Worm (Caenorhabditis elegans) whole organism, young adult: Measurements from ENCODE around the gene kat-1.

Experiments used
- B0019.2 ChIP-seq: fragments of 200-800 bp; sonication (Bioruptor generic); conservative IDR thresholded peaks from 2 replicates; pipeline ENCODE4 v1.3.6; 2022; ENCODE audit warnings: missing genetic modification reagents, missing genetic modification characterization, missing compliant biosample characterization
- B0035.1 ChIP-seq: sonication (generic microtip); optimal IDR thresholded peaks from 2 replicates; lab custom pipeline; 2016; ENCODE audit warnings: missing genetic modification characterization, mild to moderate bottlenecking, missing compliant biosample characterization, missing genotype, missing genetic modification reagents
- B0336.3 ChIP-seq: fragments of 200-800 bp; sonication (Bioruptor generic); IDR thresholded peaks from 2 replicates; pipeline ENCODE4 v1.3.6; 2022; ENCODE audit warnings: missing genetic modification characterization, missing compliant biosample characterization
- F33H1.4 ChIP-seq: fragments of 200-800 bp; sonication (Bioruptor generic); IDR thresholded peaks from 2 replicates; pipeline ENCODE4 v1.3.6; 2022; ENCODE audit warnings: missing genetic modification reagents, missing genetic modification characterization, missing compliant biosample characterization
- F57A8.1 ChIP-seq: fragments of 200-800 bp; sonication (Bioruptor generic); optimal IDR thresholded peaks from 2 replicates; lab custom pipeline; 2018; ENCODE audit warnings: mild to moderate bottlenecking, missing genetic modification characterization, moderate library complexity, missing compliant biosample characterization
- K12H6.12 ChIP-seq: fragments of 200-800 bp; sonication (Bioruptor generic); optimal IDR thresholded peaks from 2 replicates; lab custom pipeline; 2018; ENCODE audit warnings: mild to moderate bottlenecking, missing genetic modification characterization, missing compliant biosample characterization
- Y79H2A.3 ChIP-seq: fragments of 200-800 bp; sonication (Bioruptor generic); conservative IDR thresholded peaks from 2 replicates; pipeline ENCODE4 v1.3.6; 2022; ENCODE audit warnings: missing genetic modification reagents, missing genetic modification characterization, missing compliant biosample characterization
- Y95B8A.8 ChIP-seq: fragments of 200-800 bp; sonication (Bioruptor generic); IDR thresholded peaks from 2 replicates; pipeline ENCODE4 v1.3.6; 2022; ENCODE audit warnings: missing genetic modification reagents, missing genetic modification characterization, missing compliant biosample characterization
- ama-1 ChIP-seq, 3 experiments: fragments of 150-350 bp in 1 of 3; sonication (generic microtip) in 2 of 3; optimal IDR thresholded peaks; 2 replicates each; lab custom pipeline; 2014 to 2018; ENCODE audit warnings: missing biosample characterization in 2 of 3, missing genetic modification characterization in 2 of 3, missing genetic modification reagents in 2 of 3
- attf-3 ChIP-seq: fragments of 200-800 bp; sonication (Bioruptor generic); conservative IDR thresholded peaks from 2 replicates; pipeline ENCODE4 v1.3.6; 2022; ENCODE audit warnings: missing genetic modification reagents, missing genetic modification characterization, missing compliant biosample characterization
- attf-6 ChIP-seq: fragments of 200-800 bp; sonication (Bioruptor generic); IDR thresholded peaks from 2 replicates; pipeline ENCODE4 v1.3.6; 2022; ENCODE audit warnings: missing genetic modification reagents, missing genetic modification characterization, missing compliant biosample characterization
- cebp-2 ChIP-seq: fragments of 200-800 bp; sonication (Bioruptor generic); IDR thresholded peaks from 2 replicates; pipeline ENCODE4 v1.3.6; 2022; ENCODE audit warnings: missing genetic modification characterization, missing compliant biosample characterization
- ceh-100 ChIP-seq: fragments of 200-800 bp; sonication (Bioruptor generic); IDR thresholded peaks from 2 replicates; pipeline ENCODE4 v1.3.6; 2022; ENCODE audit warnings: missing genetic modification reagents, missing genetic modification characterization, missing compliant biosample characterization
- ceh-79 ChIP-seq: sonication (generic microtip); optimal IDR thresholded peaks from 2 replicates; lab custom pipeline; 2017; ENCODE audit warnings: mild to moderate bottlenecking, missing genetic modification characterization, missing compliant biosample characterization
- ceh-91 ChIP-seq: fragments of 200-800 bp; sonication (Bioruptor generic); IDR thresholded peaks from 2 replicates; pipeline ENCODE4 v1.3.6; 2022; ENCODE audit warnings: missing genetic modification reagents, missing genetic modification characterization, missing compliant biosample characterization
- dpff-1 ChIP-seq: sonication (generic microtip); optimal IDR thresholded peaks from 2 replicates; lab custom pipeline; 2017; ENCODE audit warnings: mild to moderate bottlenecking, missing genetic modification characterization, missing compliant biosample characterization
- dpl-1 ChIP-seq: fragments of 150-350 bp; optimal IDR thresholded peaks from 2 replicates; lab custom pipeline; 2014; ENCODE audit warnings: missing biosample characterization, missing genetic modification reagents, missing genetic modification characterization
- efl-1 ChIP-seq: fragments of 150-350 bp; optimal IDR thresholded peaks from 2 replicates; lab custom pipeline; 2014; ENCODE audit warnings: missing biosample characterization, missing genetic modification reagents, missing genetic modification characterization
- egl-18 ChIP-seq: fragments of 200-800 bp; sonication (Bioruptor generic); IDR thresholded peaks from 2 replicates; pipeline ENCODE4 v1.3.6; 2022; ENCODE audit warnings: missing genetic modification reagents, missing genetic modification characterization, missing compliant biosample characterization
- egrh-3 ChIP-seq: fragments of 200-800 bp; sonication (Bioruptor generic); IDR thresholded peaks from 2 replicates; pipeline ENCODE4 v1.3.6; 2022; ENCODE audit warnings: missing genetic modification reagents, missing genetic modification characterization, missing compliant biosample characterization
- fkh-3 ChIP-seq: sonication (generic microtip); optimal IDR thresholded peaks from 2 replicates; lab custom pipeline; 2016; ENCODE audit warnings: mild to moderate bottlenecking, missing genetic modification characterization, missing compliant biosample characterization
- hlh-12 ChIP-seq: sonication (generic microtip); optimal IDR thresholded peaks from 2 replicates; lab custom pipeline; 2016; ENCODE audit warnings: missing genetic modification characterization, missing compliant biosample characterization
- hmg-20 ChIP-seq: fragments of 200-800 bp; sonication (Bioruptor generic); IDR thresholded peaks from 2 replicates; pipeline ENCODE4 v1.3.6; 2022; ENCODE audit warnings: missing genetic modification reagents, missing genetic modification characterization, missing compliant biosample characterization
- hrde-1 ChIP-seq: sonication (generic microtip); optimal IDR thresholded peaks from 2 replicates; lab custom pipeline; 2016; ENCODE audit warnings: missing genetic modification characterization, mild to moderate bottlenecking, missing compliant biosample characterization, moderate library complexity, missing genotype, missing genetic modification reagents, borderline replicate concordance
- hsf-1 ChIP-seq: fragments of 200-800 bp; sonication (Bioruptor generic); IDR thresholded peaks from 2 replicates; pipeline ENCODE4 v1.3.6; 2022; ENCODE audit warnings: missing genetic modification reagents, missing genetic modification characterization, missing compliant biosample characterization
- let-607 ChIP-seq, 2 experiments: fragments of 200-800 bp in 1 of 2; sonication (Bioruptor generic) in 1 of 2; sonication (generic microtip) in 1 of 2; optimal IDR thresholded peaks; 2 replicates each; lab custom pipeline; 2016 to 2018; ENCODE audit warnings: mild to moderate bottlenecking in 2 of 2, missing compliant biosample characterization in 2 of 2, missing genetic modification characterization in 2 of 2, moderate library complexity in 2 of 2, missing genotype in 1 of 2
- lin-26 ChIP-seq: fragments of 200-800 bp; sonication (Bioruptor generic); IDR thresholded peaks from 2 replicates; pipeline ENCODE4 v1.3.6; 2022; ENCODE audit warnings: missing genetic modification reagents, missing genetic modification characterization, missing compliant biosample characterization
- lin-40 ChIP-seq: sonication (generic microtip); optimal IDR thresholded peaks from 2 replicates; lab custom pipeline; 2016; ENCODE audit warnings: missing genetic modification characterization, mild to moderate bottlenecking, missing compliant biosample characterization, missing genotype, missing genetic modification reagents
- lin-54 ChIP-seq: fragments of 200-800 bp; sonication (Bioruptor generic); optimal IDR thresholded peaks from 2 replicates; lab custom pipeline; 2018; ENCODE audit warnings: mild to moderate bottlenecking, missing genetic modification characterization, missing compliant biosample characterization
- lir-1 ChIP-seq: fragments of 200-800 bp; sonication (Bioruptor generic); conservative IDR thresholded peaks from 2 replicates; pipeline ENCODE4 v1.3.6; 2022; ENCODE audit warnings: missing genetic modification reagents, missing genetic modification characterization, missing compliant biosample characterization
- madf-10 ChIP-seq: sonication (generic microtip); optimal IDR thresholded peaks from 2 replicates; lab custom pipeline; 2016; ENCODE audit warnings: mild to moderate bottlenecking, missing genetic modification characterization, missing compliant biosample characterization
- madf-8 ChIP-seq: fragments of 200-800 bp; sonication (Bioruptor generic); conservative IDR thresholded peaks from 2 replicates; pipeline ENCODE4 v1.3.6; 2022; ENCODE audit warnings: missing genetic modification reagents, missing genetic modification characterization, missing compliant biosample characterization
- mcd-1 ChIP-seq: fragments of 200-800 bp; sonication (Bioruptor generic); IDR thresholded peaks from 2 replicates; pipeline ENCODE4 v1.3.6; 2022; ENCODE audit warnings: missing genetic modification reagents, missing genetic modification characterization, missing compliant biosample characterization
- nfyb-1 ChIP-seq: fragments of 200-800 bp; sonication (Bioruptor generic); IDR thresholded peaks from 2 replicates; pipeline ENCODE4 v1.3.6; 2022; ENCODE audit warnings: missing genetic modification reagents, missing genetic modification characterization, missing compliant biosample characterization
- nhr-27 ChIP-seq: fragments of 200-800 bp; sonication (Bioruptor generic); optimal IDR thresholded peaks from 2 replicates; lab custom pipeline; 2018; ENCODE audit warnings: mild to moderate bottlenecking, missing genetic modification characterization, moderate library complexity, missing compliant biosample characterization
- pha-4 ChIP-seq: fragments of 150-350 bp; sonication (generic microtip); optimal IDR thresholded peaks from 2 replicates; lab custom pipeline; 2014; ENCODE audit warnings: missing biosample characterization, missing genetic modification reagents, missing genetic modification characterization
- repo-1 ChIP-seq: sonication (generic microtip); optimal IDR thresholded peaks from 2 replicates; lab custom pipeline; 2017; ENCODE audit warnings: mild to moderate bottlenecking, missing genetic modification characterization, missing compliant biosample characterization
- rpc-1 ChIP-seq, 2 experiments: fragments of 150-350 bp in 1 of 2; sonication (generic microtip) in 1 of 2; optimal IDR thresholded peaks; 2 replicates each; lab custom pipeline; 2014 to 2018; ENCODE audit warnings: missing biosample characterization in 1 of 2, missing genetic modification characterization in 1 of 2, missing genetic modification reagents in 1 of 2, missing genotype in 1 of 2
- snpc-1.1 ChIP-seq: sonication (generic microtip); optimal IDR thresholded peaks from 2 replicates; lab custom pipeline; 2017; ENCODE audit warnings: missing genetic modification characterization, mild to moderate bottlenecking, missing compliant biosample characterization, antibody characterized with exemption, moderate library complexity, missing genotype, missing genetic modification reagents; ENCODE audit not compliant: insufficient read depth
- somi-1 ChIP-seq: fragments of 200-800 bp; sonication (Bioruptor generic); optimal IDR thresholded peaks from 2 replicates; lab custom pipeline; 2018; ENCODE audit warnings: mild to moderate bottlenecking, missing genetic modification characterization, missing compliant biosample characterization
- tbp1 ChIP-seq: fragments of 200-800 bp; sonication (Bioruptor generic); optimal IDR thresholded peaks from 2 replicates; lab custom pipeline; 2018; ENCODE audit warnings: mild to moderate bottlenecking, missing genetic modification characterization, missing compliant biosample characterization
- zfh-2 ChIP-seq: fragments of 200-800 bp; sonication (Bioruptor generic); conservative IDR thresholded peaks from 2 replicates; pipeline ENCODE4 v1.3.6; 2022; ENCODE audit warnings: missing genetic modification reagents, missing genetic modification characterization, missing compliant biosample characterization
- zim-3 ChIP-seq: sonication (generic microtip); optimal IDR thresholded peaks from 2 replicates; lab custom pipeline; 2017; ENCODE audit warnings: mild to moderate bottlenecking, missing genetic modification characterization, moderate library complexity, missing compliant biosample characterization
- ztf-18 ChIP-seq: sonication (generic microtip); optimal IDR thresholded peaks from 2 replicates; lab custom pipeline; 2016; ENCODE audit warnings: missing genotype, mild to moderate bottlenecking, missing genetic modification characterization, missing compliant biosample characterization
- ztf-22 ChIP-seq: fragments of 200-800 bp; sonication (Bioruptor generic); optimal IDR thresholded peaks from 2 replicates; lab custom pipeline; 2018; ENCODE audit warnings: mild to moderate bottlenecking, missing genetic modification characterization, moderate library complexity, missing compliant biosample characterization
- ztf-25 ChIP-seq: fragments of 200-800 bp; sonication (Bioruptor generic); IDR thresholded peaks from 2 replicates; pipeline ENCODE4 v1.3.6; 2022; ENCODE audit warnings: missing genetic modification reagents, missing genetic modification characterization, missing compliant biosample characterization
- ztf-3 ChIP-seq: fragments of 200-800 bp; sonication (Bioruptor generic); optimal IDR thresholded peaks from 2 replicates; lab custom pipeline; 2018; ENCODE audit warnings: mild to moderate bottlenecking, missing genetic modification characterization, missing compliant biosample characterization

kat-1 gene

DNA sequence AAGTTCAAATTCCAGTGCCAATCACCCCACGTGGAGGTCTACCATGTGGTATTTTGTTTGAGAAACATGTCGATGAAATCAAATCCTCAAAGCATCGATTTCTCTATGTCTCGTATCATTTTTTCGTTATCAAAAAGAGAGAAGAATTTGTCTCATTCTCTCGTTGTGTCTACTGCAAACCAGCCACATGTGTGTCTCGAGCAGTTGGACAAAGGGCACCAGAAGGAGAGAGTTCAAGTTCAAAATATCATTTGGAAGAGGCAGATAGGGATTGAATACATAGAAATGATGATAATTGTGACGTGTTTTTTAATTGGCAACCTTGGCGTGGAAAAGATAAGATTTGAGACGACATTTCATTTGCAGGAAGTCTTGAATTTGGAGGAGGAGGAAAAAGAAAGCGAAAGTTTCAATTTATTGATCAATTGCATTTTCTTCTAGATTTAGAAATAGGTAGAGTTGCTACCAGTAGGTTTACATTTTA is 14.3 kb upstream of the kat-1 start (continued):
- TF ChIP-seq ceh-100 (GFP tag; lab: Robert Waterston, UW) (no peak), B0019.2 (GFP tag; lab: Robert Waterston, UW) (no peak), mcd-1 (GFP tag; lab: Robert Waterston, UW) (no peak), let-607 (tag; optimal IDR thresholded peaks at IDR 0.05; lab: Kevin White, UChicago) (peak in 1 of 2 experiments; percentile 36), lin-40 (tag; lab: Kevin White, UChicago) (peak; percentile 43), K12H6.12 (tag; lab: Kevin White, UChicago) (no peak), dpl-1 (no peak), lin-26 (GFP tag; lab: Robert Waterston, UW) (0 out of 2 replicates have a peak, but pooled peaks have one; percentile 53), madf-8 (GFP tag; lab: Robert Waterston, UW) (no peak), egrh-3 (GFP tag; lab: Robert Waterston, UW) (no peak), zfh-2 (GFP tag; lab: Robert Waterston, UW) (no peak), ztf-3 (no peak), Y79H2A.3 (GFP tag; lab: Robert Waterston, UW) (no peak), ceh-91 (GFP tag; lab: Robert Waterston, UW) (no peak), B0336.3 (GFP tag; lab: Robert Waterston, UW) (no peak), zim-3 (tag; lab: Kevin White, UChicago) (no peak), ztf-22 (GFP tag; lab: Kevin White, UChicago) (no peak), ama-1 (optimal IDR thresholded peaks at IDR 0.05; lab: Kevin White, UChicago) (no peak), ama-1 (GFP tag; optimal IDR thresholded peaks at IDR 0.05; lab: Kevin White, UChicago) (no peak), fkh-3 (no peak), lir-1 (GFP tag; lab: Robert Waterston, UW) (no peak), F57A8.1 (GFP tag; lab: Kevin White, UChicago) (no peak), snpc-1.1 (tag; lab: Kevin White, UChicago) (no peak), cebp-2 (no peak), Y95B8A.8 (GFP tag; lab: Robert Waterston, UW) (no peak), nhr-27 (tag; lab: Kevin White, UChicago) (no peak), hsf-1 (GFP tag; lab: Robert Waterston, UW) (no peak), dpff-1 (tag; lab: Kevin White, UChicago) (no peak), pha-4 (no peak), F33H1.4 (GFP tag; lab: Robert Waterston, UW) (no peak), repo-1 (tag; lab: Kevin White, UChicago) (no peak), ztf-25 (GFP tag; lab: Robert Waterston, UW) (no peak), ceh-79 (tag; lab: Kevin White, UChicago) (no peak)
- TF ChIP-seq, all 124 proteins: peak for 14

DNA sequence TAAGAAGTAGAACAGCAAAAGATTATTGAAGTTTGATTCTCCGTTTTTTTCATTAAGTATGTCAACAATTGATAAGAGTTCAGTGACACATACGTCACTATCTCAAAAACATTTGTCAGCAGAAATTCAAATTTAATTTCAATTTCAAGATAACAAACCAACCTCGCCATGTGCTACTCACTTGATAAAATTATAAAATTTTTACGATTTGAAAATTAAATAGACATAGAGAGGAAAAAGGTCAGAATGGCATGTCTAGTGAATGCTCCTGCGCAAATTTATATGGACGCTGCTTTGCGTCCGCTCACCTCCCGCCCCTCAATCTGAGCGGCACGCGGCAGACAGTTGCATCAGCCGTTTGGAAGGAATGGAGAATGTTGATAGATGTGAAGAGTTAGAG is 13.4 kb upstream of the kat-1 start:
- TF ChIP-seq hlh-12 (tag; lab: Kevin White, UChicago) (no peak), somi-1 (no peak), tbp1 (GFP tag; lab: Kevin White, UChicago) (peak; percentile 32), repo-1 (tag; lab: Kevin White, UChicago) (no peak), attf-6 (no peak), nfyb-1 (GFP tag; lab: Robert Waterston, UW) (0 out of 2 replicates have a peak, but pooled peaks have one; percentile 47), ztf-3 (no peak), rpc-1 (optimal IDR thresholded peaks at IDR 0.05; lab: Kevin White, UChicago) (no peak), rpc-1 (tag; optimal IDR thresholded peaks at IDR 0.05; lab: Kevin White, UChicago) (no peak), egl-18 (GFP tag; lab: Robert Waterston, UW) (no peak), K12H6.12 (tag; lab: Kevin White, UChicago) (no peak), ztf-18 (tag; lab: Kevin White, UChicago) (no peak), madf-10 (tag; lab: Kevin White, UChicago) (peak; percentile 21), B0035.1 (tag; lab: Kevin White, UChicago) (no peak), lin-54 (GFP tag; lab: Kevin White, UChicago) (no peak), hmg-20 (GFP tag; lab: Robert Waterston, UW) (no peak), hrde-1 (tag; lab: Kevin White, UChicago) (no peak), fkh-3 (no peak), B0336.3 (GFP tag; lab: Robert Waterston, UW) (0 out of 2 replicates have a peak, but pooled peaks have one; percentile 44), let-607 (tag; optimal IDR thresholded peaks at IDR 0.05; lab: Kevin White, UChicago) (peak in 1 of 2 experiments; percentile 85), efl-1 (GFP tag; lab: Kevin White, UChicago) (no peak), attf-3 (no peak)
